Worm (Caenorhabditis elegans) whole organism, late embryonic: ENCODE data around the gene rab-6.1.

Experiments
- ceh-30 ChIP-seq: fragments of 150-350 bp; optimal IDR thresholded peaks from 2 replicates; lab custom pipeline; 2014; ENCODE audit warnings: missing biosample characterization, missing genetic modification characterization
- dve-1 ChIP-seq: sonication (generic microtip); optimal IDR thresholded peaks from 2 replicates; lab custom pipeline; 2017; ENCODE audit warnings: antibody characterized with exemption, mild to moderate bottlenecking, missing genetic modification characterization, missing compliant biosample characterization
- elt-2 ChIP-seq: sonication (generic microtip); optimal IDR thresholded peaks from 2 replicates; lab custom pipeline; 2016; ENCODE audit warnings: missing genetic modification reagents, missing genetic modification characterization, missing compliant biosample characterization
- hlh-13 ChIP-seq: fragments of 200-800 bp; sonication (Bioruptor generic); optimal IDR thresholded peaks from 2 replicates; lab custom pipeline; 2018; ENCODE audit warnings: mild to moderate bottlenecking, missing genetic modification characterization, missing compliant biosample characterization
- madf-2 ChIP-seq: sonication (generic microtip); optimal IDR thresholded peaks from 2 replicates; lab custom pipeline; 2017; ENCODE audit warnings: missing genetic modification characterization, missing compliant biosample characterization
- mec-3 ChIP-seq: sonication (generic microtip); optimal IDR thresholded peaks from 2 replicates; lab custom pipeline; 2016; ENCODE audit warnings: borderline replicate concordance, missing genetic modification characterization, missing compliant biosample characterization
- pag-3 ChIP-seq: sonication (generic microtip); optimal IDR thresholded peaks from 2 replicates; lab custom pipeline; 2016; ENCODE audit warnings: missing compliant biosample characterization, missing genetic modification characterization, borderline replicate concordance
- pat-9 ChIP-seq: fragments of 200-800 bp; sonication (Bioruptor generic); optimal IDR thresholded peaks from 2 replicates; lab custom pipeline; 2018; ENCODE audit warnings: mild to moderate bottlenecking, missing genetic modification characterization, moderate library complexity, missing compliant biosample characterization
- syd-9 ChIP-seq: sonication (generic microtip); optimal IDR thresholded peaks from 2 replicates; lab custom pipeline; 2016; ENCODE audit warnings: mild to moderate bottlenecking, missing genetic modification characterization, moderate library complexity, missing compliant biosample characterization
- tbx-2 ChIP-seq: sonication (generic microtip); optimal IDR thresholded peaks from 2 replicates; lab custom pipeline; 2016; ENCODE audit warnings: missing genetic modification characterization, missing compliant biosample characterization
- unc-55 ChIP-seq: sonication (generic microtip); optimal IDR thresholded peaks from 2 replicates; lab custom pipeline; 2017; ENCODE audit warnings: missing biosample characterization, missing genetic modification reagents, missing genetic modification characterization

ce11 chrIII:8964684-8965283 is 41.0 kb downstream of the rab-6.1 start:
- TF ChIP-seq elt-2 (tag; lab: Kevin White, UChicago) (no peak), hlh-13 (GFP tag; lab: Kevin White, UChicago) (no peak), madf-2 (no peak), pat-9 (tag; lab: Kevin White, UChicago) (no peak), tbx-2 (no peak), unc-55 (GFP tag; lab: Kevin White, UChicago) (no peak), pag-3 (no peak), syd-9 (tag; lab: Kevin White, UChicago) (no peak), ceh-30 (tag; lab: Kevin White, UChicago) (no peak), dve-1 (tag; lab: Kevin White, UChicago) (peak; percentile 43), mec-3 (tag; lab: Kevin White, UChicago) (no peak)
